Worm (Caenorhabditis elegans) whole organism, L1 larva: ENCODE data around the gene clec-130.

Experiments
- aha-1 ChIP-seq: fragments of 150-350 bp; optimal IDR thresholded peaks from 2 replicates; lab custom pipeline; 2014; ENCODE audit warnings: missing biosample characterization, missing genetic modification characterization
- dpl-1 ChIP-seq, 3 experiments: fragments of 150-350 bp in 2 of 3; sonication (generic microtip) in 1 of 3; optimal IDR thresholded peaks; 2 replicates each; lab custom pipeline; 2014 to 2017; ENCODE audit warnings: missing biosample characterization in 3 of 3, missing genetic modification characterization in 3 of 3, missing genetic modification reagents in 3 of 3
- fkh-10 ChIP-seq: sonication (generic microtip); optimal IDR thresholded peaks from 2 replicates; lab custom pipeline; 2017; ENCODE audit warnings: missing biosample characterization, missing genetic modification reagents, missing genetic modification characterization
- lin-35 ChIP-seq, 2 experiments: fragments of 150-350 bp; optimal IDR thresholded peaks; 2 replicates each; lab custom pipeline; 2014; ENCODE audit warnings: missing biosample characterization in 2 of 2, missing genetic modification characterization in 2 of 2, missing genetic modification reagents in 2 of 2
- nhr-11 ChIP-seq: fragments of 150-350 bp; optimal IDR thresholded peaks from 2 replicates; lab custom pipeline; 2014; ENCODE audit warnings: missing biosample characterization, missing genetic modification characterization
- pqm-1 ChIP-seq: sonication (generic microtip); optimal IDR thresholded peaks from 3 replicates; lab custom pipeline; 2017; ENCODE audit warnings: missing biosample characterization, missing genetic modification characterization
- rnt-1 ChIP-seq: sonication (generic microtip); optimal IDR thresholded peaks from 2 replicates; lab custom pipeline; 2016; ENCODE audit warnings: mild to moderate bottlenecking, missing genetic modification characterization, moderate library complexity, missing compliant biosample characterization
- unc-130 ChIP-seq: fragments of 150-350 bp; optimal IDR thresholded peaks from 2 replicates; lab custom pipeline; 2017; ENCODE audit warnings: missing biosample characterization, missing genetic modification characterization, inconsistent platforms

- TF ChIP-seq fkh-10 (GFP tag; lab: Kevin White, UChicago) (no peak), pqm-1 (tag; lab: Kevin White, UChicago) (no peak), dpl-1 (GFP tag; optimal IDR thresholded peaks at IDR 0.05; lab: Kevin White, UChicago) (no peak), unc-130 (tag; lab: Kevin White, UChicago) (no peak), rnt-1 (no peak), lin-35 (GFP tag; optimal IDR thresholded peaks at IDR 0.05; lab: Kevin White, UChicago) (no peak), aha-1 (no peak), nhr-11 (no peak)
Measured at ce11 chrII:3609764-3610163, 36.4 kb downstream of the clec-130 start, which contains the start of gene Y49F6A.5.
